Worm (Caenorhabditis elegans) whole organism, young adult: ENCODE results near the gene C26B9.3.

Source experiments
- B0035.1 ChIP-seq: sonication (generic microtip); optimal IDR thresholded peaks from 2 replicates; lab custom pipeline; 2016; ENCODE audit warnings: missing genetic modification characterization, mild to moderate bottlenecking, missing compliant biosample characterization, missing genotype, missing genetic modification reagents
- F22D6.2 ChIP-seq: sonication (generic microtip); optimal IDR thresholded peaks from 2 replicates; lab custom pipeline; 2016; ENCODE audit warnings: mild to moderate bottlenecking, missing genetic modification characterization, missing compliant biosample characterization
- F37B4.10 ChIP-seq: fragments of 200-800 bp; sonication (Bioruptor generic); IDR thresholded peaks from 2 replicates; pipeline ENCODE4 v1.3.6; 2022; ENCODE audit warnings: missing genetic modification characterization, missing compliant biosample characterization
- K11D2.4 ChIP-seq: fragments of 200-800 bp; sonication (Bioruptor generic); IDR thresholded peaks from 2 replicates; pipeline ENCODE4 v1.3.6; 2022; ENCODE audit warnings: missing genetic modification reagents, missing genetic modification characterization, missing compliant biosample characterization
- K12H6.12 ChIP-seq: fragments of 200-800 bp; sonication (Bioruptor generic); optimal IDR thresholded peaks from 2 replicates; lab custom pipeline; 2018; ENCODE audit warnings: mild to moderate bottlenecking, missing genetic modification characterization, missing compliant biosample characterization
- Y53G8AR.9 ChIP-seq: fragments of 200-800 bp; sonication (Bioruptor generic); conservative IDR thresholded peaks from 2 replicates; pipeline ENCODE4 v1.3.6; 2022; ENCODE audit warnings: missing genetic modification reagents, missing genetic modification characterization, missing compliant biosample characterization
- Y56A3A.18 ChIP-seq: fragments of 200-800 bp; sonication (Bioruptor generic); IDR thresholded peaks from 2 replicates; pipeline ENCODE4 v1.3.6; 2022; ENCODE audit warnings: missing genetic modification reagents, missing genetic modification characterization, missing compliant biosample characterization
- Y67H2A.10 ChIP-seq: fragments of 200-800 bp; sonication (Bioruptor generic); conservative IDR thresholded peaks from 2 replicates; pipeline ENCODE4 v1.3.6; 2022; ENCODE audit warnings: missing genetic modification reagents, missing genetic modification characterization, missing compliant biosample characterization
- Y79H2A.3 ChIP-seq: fragments of 200-800 bp; sonication (Bioruptor generic); conservative IDR thresholded peaks from 2 replicates; pipeline ENCODE4 v1.3.6; 2022; ENCODE audit warnings: missing genetic modification reagents, missing genetic modification characterization, missing compliant biosample characterization
- aptf-2 ChIP-seq: fragments of 200-800 bp; sonication (Bioruptor generic); conservative IDR thresholded peaks from 2 replicates; pipeline ENCODE4 v1.3.6; 2022; ENCODE audit warnings: missing genetic modification reagents, missing genetic modification characterization, missing compliant biosample characterization
- aptf-3 ChIP-seq: fragments of 200-800 bp; sonication (Bioruptor generic); IDR thresholded peaks from 2 replicates; pipeline ENCODE4 v1.3.6; 2022; ENCODE audit warnings: missing genetic modification characterization, missing compliant biosample characterization
- attf-6 ChIP-seq: fragments of 200-800 bp; sonication (Bioruptor generic); IDR thresholded peaks from 2 replicates; pipeline ENCODE4 v1.3.6; 2022; ENCODE audit warnings: missing genetic modification reagents, missing genetic modification characterization, missing compliant biosample characterization
- bed-1 ChIP-seq: fragments of 200-800 bp; sonication (Bioruptor generic); IDR thresholded peaks from 2 replicates; pipeline ENCODE4 v1.3.6; 2022; ENCODE audit warnings: missing genetic modification reagents, missing genetic modification characterization, missing compliant biosample characterization
- cebp-2 ChIP-seq: fragments of 200-800 bp; sonication (Bioruptor generic); IDR thresholded peaks from 2 replicates; pipeline ENCODE4 v1.3.6; 2022; ENCODE audit warnings: missing genetic modification characterization, missing compliant biosample characterization
- ceh-100 ChIP-seq: fragments of 200-800 bp; sonication (Bioruptor generic); IDR thresholded peaks from 2 replicates; pipeline ENCODE4 v1.3.6; 2022; ENCODE audit warnings: missing genetic modification reagents, missing genetic modification characterization, missing compliant biosample characterization
- ceh-58 ChIP-seq: fragments of 200-800 bp; sonication (Bioruptor generic); IDR thresholded peaks from 2 replicates; pipeline ENCODE4 v1.3.6; 2022; ENCODE audit warnings: missing genetic modification characterization, missing compliant biosample characterization
- chd-7 ChIP-seq: sonication (generic microtip); optimal IDR thresholded peaks from 2 replicates; lab custom pipeline; 2016; ENCODE audit warnings: mild to moderate bottlenecking, missing genetic modification characterization, moderate library complexity, missing compliant biosample characterization
- efl-1 ChIP-seq: fragments of 150-350 bp; optimal IDR thresholded peaks from 2 replicates; lab custom pipeline; 2014; ENCODE audit warnings: missing biosample characterization, missing genetic modification reagents, missing genetic modification characterization
- egl-18 ChIP-seq: fragments of 200-800 bp; sonication (Bioruptor generic); IDR thresholded peaks from 2 replicates; pipeline ENCODE4 v1.3.6; 2022; ENCODE audit warnings: missing genetic modification reagents, missing genetic modification characterization, missing compliant biosample characterization
- gei-17 ChIP-seq: fragments of 200-800 bp; sonication (Bioruptor generic); optimal IDR thresholded peaks from 2 replicates; lab custom pipeline; 2018; ENCODE audit warnings: mild to moderate bottlenecking, missing genetic modification characterization, missing compliant biosample characterization
- hlh-26 ChIP-seq: fragments of 200-800 bp; sonication (Bioruptor generic); conservative IDR thresholded peaks from 2 replicates; pipeline ENCODE4 v1.3.6; 2022; ENCODE audit warnings: missing genetic modification reagents, missing genetic modification characterization, missing compliant biosample characterization
- hmg-20 ChIP-seq: fragments of 200-800 bp; sonication (Bioruptor generic); IDR thresholded peaks from 2 replicates; pipeline ENCODE4 v1.3.6; 2022; ENCODE audit warnings: missing genetic modification reagents, missing genetic modification characterization, missing compliant biosample characterization
- hrde-1 ChIP-seq: sonication (generic microtip); optimal IDR thresholded peaks from 2 replicates; lab custom pipeline; 2016; ENCODE audit warnings: missing genetic modification characterization, mild to moderate bottlenecking, missing compliant biosample characterization, moderate library complexity, missing genotype, missing genetic modification reagents, borderline replicate concordance
- lin-54 ChIP-seq: fragments of 200-800 bp; sonication (Bioruptor generic); optimal IDR thresholded peaks from 2 replicates; lab custom pipeline; 2018; ENCODE audit warnings: mild to moderate bottlenecking, missing genetic modification characterization, missing compliant biosample characterization
- lir-1 ChIP-seq: fragments of 200-800 bp; sonication (Bioruptor generic); conservative IDR thresholded peaks from 2 replicates; pipeline ENCODE4 v1.3.6; 2022; ENCODE audit warnings: missing genetic modification reagents, missing genetic modification characterization, missing compliant biosample characterization
- lsl-1 ChIP-seq: fragments of 200-800 bp; sonication (Bioruptor generic); optimal IDR thresholded peaks from 2 replicates; lab custom pipeline; 2018; ENCODE audit warnings: mild to moderate bottlenecking, missing genetic modification characterization, moderate library complexity, missing compliant biosample characterization
- madf-10 ChIP-seq: sonication (generic microtip); optimal IDR thresholded peaks from 2 replicates; lab custom pipeline; 2016; ENCODE audit warnings: mild to moderate bottlenecking, missing genetic modification characterization, missing compliant biosample characterization
- madf-6 ChIP-seq: fragments of 200-800 bp; sonication (Bioruptor generic); IDR thresholded peaks from 2 replicates; pipeline ENCODE4 v1.3.6; 2022; ENCODE audit warnings: missing genetic modification reagents, missing genetic modification characterization, missing compliant biosample characterization
- madf-8 ChIP-seq: fragments of 200-800 bp; sonication (Bioruptor generic); conservative IDR thresholded peaks from 2 replicates; pipeline ENCODE4 v1.3.6; 2022; ENCODE audit warnings: missing genetic modification reagents, missing genetic modification characterization, missing compliant biosample characterization
- mcd-1 ChIP-seq: fragments of 200-800 bp; sonication (Bioruptor generic); IDR thresholded peaks from 2 replicates; pipeline ENCODE4 v1.3.6; 2022; ENCODE audit warnings: missing genetic modification reagents, missing genetic modification characterization, missing compliant biosample characterization
- mel-28 ChIP-seq: sonication (generic microtip); optimal IDR thresholded peaks from 2 replicates; lab custom pipeline; 2016; ENCODE audit warnings: borderline replicate concordance, mild to moderate bottlenecking, missing genetic modification characterization, missing compliant biosample characterization
- nfya-2 ChIP-seq: fragments of 200-800 bp; sonication (Bioruptor generic); IDR thresholded peaks from 2 replicates; pipeline ENCODE4 v1.3.6; 2022; ENCODE audit warnings: missing genetic modification reagents, missing genetic modification characterization, missing compliant biosample characterization
- rcor-1 ChIP-seq: fragments of 200-800 bp; sonication (Bioruptor generic); IDR thresholded peaks from 2 replicates; pipeline ENCODE4 v1.3.6; 2022; ENCODE audit warnings: missing genetic modification reagents, missing genetic modification characterization, missing compliant biosample characterization
- rpc-1 ChIP-seq, 2 experiments: fragments of 150-350 bp in 1 of 2; sonication (generic microtip) in 1 of 2; optimal IDR thresholded peaks; 2 replicates each; lab custom pipeline; 2014 to 2018; ENCODE audit warnings: missing biosample characterization in 1 of 2, missing genetic modification characterization in 1 of 2, missing genetic modification reagents in 1 of 2, missing genotype in 1 of 2
- somi-1 ChIP-seq: fragments of 200-800 bp; sonication (Bioruptor generic); optimal IDR thresholded peaks from 2 replicates; lab custom pipeline; 2018; ENCODE audit warnings: mild to moderate bottlenecking, missing genetic modification characterization, missing compliant biosample characterization
- sptf-2 ChIP-seq: fragments of 200-800 bp; sonication (Bioruptor generic); optimal IDR thresholded peaks from 2 replicates; lab custom pipeline; 2018; ENCODE audit warnings: mild to moderate bottlenecking, missing genetic modification characterization, missing compliant biosample characterization
- tlf-1 ChIP-seq: fragments of 200-800 bp; sonication (Bioruptor generic); optimal IDR thresholded peaks from 2 replicates; lab custom pipeline; 2018; ENCODE audit warnings: mild to moderate bottlenecking, missing genetic modification characterization, missing compliant biosample characterization
- zim-3 ChIP-seq: sonication (generic microtip); optimal IDR thresholded peaks from 2 replicates; lab custom pipeline; 2017; ENCODE audit warnings: mild to moderate bottlenecking, missing genetic modification characterization, moderate library complexity, missing compliant biosample characterization
- ztf-18 ChIP-seq: sonication (generic microtip); optimal IDR thresholded peaks from 2 replicates; lab custom pipeline; 2016; ENCODE audit warnings: missing genotype, mild to moderate bottlenecking, missing genetic modification characterization, missing compliant biosample characterization
- ztf-28 ChIP-seq: fragments of 200-800 bp; sonication (Bioruptor generic); IDR thresholded peaks from 2 replicates; pipeline ENCODE4 v1.3.6; 2022; ENCODE audit warnings: missing genetic modification reagents, missing genetic modification characterization, missing compliant biosample characterization
- ztf-6 ChIP-seq: fragments of 200-800 bp; sonication (Bioruptor generic); IDR thresholded peaks from 2 replicates; pipeline ENCODE4 v1.3.6; 2022; ENCODE audit warnings: missing genetic modification reagents, missing genetic modification characterization, missing compliant biosample characterization

The C26B9.3 gene

DNA sequence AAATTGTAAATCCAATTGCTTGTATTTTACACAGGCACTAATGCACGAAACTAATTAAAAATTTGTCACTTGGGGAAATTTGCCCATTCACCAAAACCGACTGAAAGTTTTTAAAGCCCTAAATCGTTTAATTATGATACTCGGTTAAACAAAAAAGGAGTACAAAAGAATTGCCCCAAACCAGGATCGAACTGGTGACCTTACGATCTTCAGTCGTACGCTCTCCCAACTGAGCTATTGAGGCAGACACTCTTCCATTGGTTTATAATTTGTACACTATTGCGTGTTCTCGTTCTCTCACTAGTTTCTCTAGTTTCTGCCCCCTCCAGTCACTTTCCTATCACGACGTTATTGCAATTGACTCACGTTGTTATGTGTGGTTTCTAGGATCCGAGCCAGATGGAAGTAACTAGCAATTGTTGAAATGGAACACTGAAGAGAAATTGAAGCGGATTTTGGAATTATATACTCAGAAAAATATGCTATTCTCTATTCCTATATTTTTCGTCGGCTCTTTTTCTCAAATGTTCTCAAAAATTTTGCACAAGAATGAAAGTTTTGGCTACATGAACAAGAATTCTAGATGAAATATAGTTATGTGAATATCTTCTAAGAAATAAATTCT, 18.8 kb upstream of the C26B9.3 start (continued):
- no peak for TF ChIP-seq F22D6.2
- no peak for TF ChIP-seq tlf-1 (GFP tag; lab: Kevin White, UChicago)
- no peak for TF ChIP-seq chd-7 (tag; lab: Kevin White, UChicago)
- no peak; the same call in 1 of the 2 replicates for TF ChIP-seq aptf-3
- TF ChIP-seq cebp-2: no peak
- no peak for TF ChIP-seq hrde-1 (tag; lab: Kevin White, UChicago)
- TF ChIP-seq K11D2.4 (GFP tag; lab: Robert Waterston, UW): no peak
- TF ChIP-seq ceh-100: no peak
- no peak for TF ChIP-seq ztf-28 (GFP tag; lab: Robert Waterston, UW)
- TF ChIP-seq madf-6: no peak
- TF ChIP-seq hmg-20 (GFP tag; lab: Robert Waterston, UW): peak; percentile 76
- TF ChIP-seq ztf-18 (tag; lab: Kevin White, UChicago): peak; percentile 27
- TF ChIP-seq attf-6 (GFP tag; lab: Robert Waterston, UW): no peak
- TF ChIP-seq B0035.1 (tag; lab: Kevin White, UChicago): no peak
- peak; percentile 65; the same call in 1 of the 2 replicates for TF ChIP-seq Y56A3A.18 (GFP tag; lab: Robert Waterston, UW)
- TF ChIP-seq lir-1 (GFP tag; lab: Robert Waterston, UW): no peak
- TF ChIP-seq zim-3 (tag; lab: Kevin White, UChicago): peak; percentile 81
- TF ChIP-seq K12H6.12 (tag; lab: Kevin White, UChicago): peak; percentile 14
- peak; percentile 50; the same call in 1 of the 2 replicates for TF ChIP-seq aptf-2 (GFP tag; lab: Robert Waterston, UW)
- no peak for TF ChIP-seq lin-54
- TF ChIP-seq nfya-2 (GFP tag; lab: Robert Waterston, UW): no peak
- peak; percentile 96 for TF ChIP-seq rpc-1 (optimal IDR thresholded peaks at IDR 0.05; lab: Kevin White, UChicago)
- TF ChIP-seq rpc-1 (tag; optimal IDR thresholded peaks at IDR 0.05; lab: Kevin White, UChicago): peak; percentile 87
- no peak for TF ChIP-seq gei-17 (GFP tag; lab: Kevin White, UChicago)
- TF ChIP-seq efl-1 (GFP tag; lab: Kevin White, UChicago): no peak
- TF ChIP-seq somi-1 (GFP tag; lab: Kevin White, UChicago): no peak
- no peak for TF ChIP-seq mcd-1 (GFP tag; lab: Robert Waterston, UW)
- no peak for TF ChIP-seq madf-8
- TF ChIP-seq rcor-1: peak; percentile 50
- no peak for TF ChIP-seq Y79H2A.3
- TF ChIP-seq Y67H2A.10 (GFP tag; lab: Robert Waterston, UW): no peak
- TF ChIP-seq lsl-1 (GFP tag; lab: Kevin White, UChicago): no peak

- TF ChIP-seq mcd-1 (GFP tag; lab: Robert Waterston, UW) (no peak), ceh-58 (GFP tag; lab: Robert Waterston, UW) (no peak), lir-1 (GFP tag; lab: Robert Waterston, UW) (no peak), Y53G8AR.9 (GFP tag; lab: Robert Waterston, UW) (no peak), rpc-1 (optimal IDR thresholded peaks at IDR 0.05; lab: Kevin White, UChicago) (no peak), rpc-1 (tag; optimal IDR thresholded peaks at IDR 0.05; lab: Kevin White, UChicago) (no peak), F37B4.10 (GFP tag; lab: Robert Waterston, UW) (no peak), mel-28 (no peak), ztf-6 (GFP tag; lab: Robert Waterston, UW) (no peak), chd-7 (tag; lab: Kevin White, UChicago) (no peak), bed-1 (GFP tag; lab: Robert Waterston, UW) (no peak), madf-10 (tag; lab: Kevin White, UChicago) (no peak), hlh-26 (GFP tag; lab: Robert Waterston, UW) (no peak), egl-18 (GFP tag; lab: Robert Waterston, UW) (no peak), sptf-2 (no peak)
- TF ChIP-seq, all 124 proteins: peak for 0
These were observed 16.5 kb upstream of the C26B9.3 start for ce11 chrX:5321563-5321962.
